Fruit fly (Drosophila melanogaster): ENCODE results near the gene CG2116.
A peak's percentile ranks its signal among the peaks of the same experiment; 100 is the strongest.

The CG2116 gene

DNA sequence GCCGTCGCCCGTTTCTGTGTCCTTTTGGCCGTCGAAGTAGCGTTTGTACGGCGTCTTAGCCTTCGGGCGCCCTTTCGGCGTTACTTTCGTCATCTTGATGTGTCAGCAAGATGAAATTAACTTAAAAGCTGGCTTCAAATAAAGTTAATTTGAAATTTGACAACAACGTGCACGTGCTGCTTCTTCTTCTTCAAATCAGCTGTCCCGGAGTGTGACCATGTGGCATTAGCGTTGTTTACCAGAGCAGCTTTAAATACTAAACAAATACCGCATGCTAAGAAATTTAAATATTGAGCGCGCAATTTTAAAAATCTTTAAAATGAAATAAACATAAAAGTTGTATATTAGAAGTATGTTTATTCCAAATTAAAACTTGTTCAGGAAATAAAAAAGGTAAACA lies 8.7 kb upstream of the CG2116 start, which contains the start of gene CG2260 (continued):
- TF ChIP-seq az2 (GFP tag; optimal IDR thresholded peaks at IDR 0.05) (no peak), HLH4C (GFP tag; IDR thresholded peaks at IDR 0.05; ENCODE audit: partially characterized antibody) (no peak), Awh (GFP tag; IDR thresholded peaks at IDR 0.05) (no peak), Blimp-1 (GFP tag; optimal IDR thresholded peaks at IDR 0.05) (no peak), cg (GFP tag; optimal IDR thresholded peaks at IDR 0.05) (no peak), Xbp1 (GFP tag; optimal IDR thresholded peaks at IDR 0.05) (no peak), Antp (GFP tag; optimal IDR thresholded peaks at IDR 0.05) (no peak), CG34224 (GFP tag; IDR thresholded peaks at IDR 0.05; ENCODE audit: partially characterized antibody) (no peak), crp (GFP tag; optimal IDR thresholded peaks at IDR 0.05) (peak; percentile 41 to 91), CG11456 (GFP tag; IDR thresholded peaks at IDR 0.05) (no peak), CG43689 (GFP tag; IDR thresholded peaks at IDR 0.05) (no peak), CG13287 (GFP tag; IDR thresholded peaks at IDR 0.05; ENCODE audit: partially characterized antibody) (peak; percentile 27; the same call in 1 of the 2 replicates), CG1603 (tag; optimal IDR thresholded peaks at IDR 0.05) (peak; percentile 31), CG8089 (GFP tag; optimal IDR thresholded peaks at IDR 0.05) (no peak), CG13123 (GFP tag; optimal IDR thresholded peaks at IDR 0.05) (no peak), NfI (GFP tag; optimal IDR thresholded peaks at IDR 0.05) (no peak), CG33557 (GFP tag; optimal IDR thresholded peaks at IDR 0.05) (no peak), chm (GFP tag; IDR thresholded peaks at IDR 0.05) (no peak), Aef1 (GFP tag; IDR thresholded peaks at IDR 0.05) (no peak), CG7556 (GFP tag; optimal IDR thresholded peaks at IDR 0.05) (no peak), dimm (GFP tag; IDR thresholded peaks at IDR 0.05) (no peak), NC2β (GFP tag; optimal IDR thresholded peaks at IDR 0.05) (no peak), usp (GFP tag; optimal IDR thresholded peaks at IDR 0.05) (no peak), CG31365 (tag; optimal IDR thresholded peaks at IDR 0.05) (no peak), prd (optimal IDR thresholded peaks at IDR 0.05) (no peak), prd (GFP tag; IDR thresholded peaks at IDR 0.05) (no peak), lab (GFP tag; optimal IDR thresholded peaks at IDR 0.05) (no peak), CG4328 (GFP tag; optimal IDR thresholded peaks at IDR 0.05) (no peak), CG2199 (GFP tag; IDR thresholded peaks at IDR 0.05) (no peak), trem (tag; optimal IDR thresholded peaks at IDR 0.05) (peak; percentile 12), Dll (GFP tag; IDR thresholded peaks at IDR 0.05; ENCODE audit: partially characterized antibody) (0 out of 4 replicates have a peak, but pooled peaks have one; percentile 20), ase (GFP tag; IDR thresholded peaks at IDR 0.05) (no peak), Dip2 (GFP tag; IDR thresholded peaks at IDR 0.05) (no peak), CG14710 (tag; optimal IDR thresholded peaks at IDR 0.05) (peak; percentile 18), cad (GFP tag; optimal IDR thresholded peaks at IDR 0.05) (no peak), nerfin-1 (tag; optimal IDR thresholded peaks at IDR 0.05) (no peak), Myb (GFP tag; optimal IDR thresholded peaks at IDR 0.05) (peak; percentile 19), fu2 (GFP tag; optimal IDR thresholded peaks at IDR 0.05) (no peak), Bgb (GFP tag; IDR thresholded peaks at IDR 0.05; ENCODE audit: partially characterized antibody) (no peak), Sin3A (optimal IDR thresholded peaks at IDR 0.05) (peak; percentile 8), CrebB (tag; optimal IDR thresholded peaks at IDR 0.05) (no peak), CG7745 (tag; optimal IDR thresholded peaks at IDR 0.05) (no peak), CG7372 (GFP tag; IDR thresholded peaks at IDR 0.05) (no peak), tap (tag; optimal IDR thresholded peaks at IDR 0.05) (no peak), Dad (GFP tag; optimal IDR thresholded peaks at IDR 0.05) (no peak), Ravus (GFP tag; IDR thresholded peaks at IDR 0.05) (no peak), pan (optimal IDR thresholded peaks at IDR 0.05) (no peak), pan (GFP tag; optimal IDR thresholded peaks at IDR 0.05 in 1 of 2, IDR thresholded peaks at IDR 0.05 in 1 of 2) (no peak), Hr78 (GFP tag; optimal IDR thresholded peaks at IDR 0.05) (no peak), wor (GFP tag; IDR thresholded peaks at IDR 0.05) (no peak), CG10321 (GFP tag; IDR thresholded peaks at IDR 0.05) (no peak), otp (GFP tag; IDR thresholded peaks at IDR 0.05) (no peak)
